Fruit fly (Drosophila melanogaster) whole organism, embryonic: Measurements from ENCODE around the gene Coq7.
A peak's percentile ranks its signal among the peaks of the same experiment; 100 is the strongest.

Source experiments
- Atf3 ChIP-seq: fragments of 200-800 bp; sonication (Bioruptor generic); optimal IDR thresholded peaks from 3 replicates; lab custom pipeline; 2016; ENCODE audit warnings: missing biosample characterization, missing genetic modification characterization
- CG10209 ChIP-seq: fragments of 200-800 bp; sonication (Bioruptor generic); optimal IDR thresholded peaks from 3 replicates; lab custom pipeline; 2017; ENCODE audit warnings: missing biosample characterization, mild to moderate bottlenecking, missing genetic modification characterization, missing genetic modification reagents
- CG10267 ChIP-seq: fragments of 200-800 bp; sonication (Bioruptor generic); optimal IDR thresholded peaks from 2 replicates; lab custom pipeline; 2018; ENCODE audit warnings: missing biosample characterization, mild to moderate bottlenecking, missing genetic modification characterization, moderate library complexity
- CG10979 ChIP-seq: fragments of 200-800 bp; sonication (Bioruptor generic); optimal IDR thresholded peaks from 2 replicates; lab custom pipeline; 2018; ENCODE audit warnings: missing biosample characterization, mild to moderate bottlenecking, missing genetic modification characterization, moderate library complexity
- CG13424 ChIP-seq: fragments of 200-800 bp; sonication (Bioruptor generic); optimal IDR thresholded peaks from 2 replicates; lab custom pipeline; 2019; ENCODE audit warnings: missing biosample characterization, mild to moderate bottlenecking, missing genetic modification characterization, moderate library complexity
- CG16813 ChIP-seq: fragments of 200-800 bp; sonication (Bioruptor generic); IDR thresholded peaks from 3 replicates; pipeline ENCODE4 v1.3.6; 2022; ENCODE audit warnings: missing biosample characterization, missing genetic modification characterization; ENCODE audit not compliant: partially characterized antibody
- CG17829 ChIP-seq: fragments of 200-800 bp; optimal IDR thresholded peaks from 2 replicates; lab custom pipeline; 2019; ENCODE audit warnings: missing biosample characterization, mild to moderate bottlenecking, missing genetic modification characterization, moderate library complexity
- CG31388 ChIP-seq: fragments of 200-800 bp; sonication (Bioruptor generic); optimal IDR thresholded peaks from 2 replicates; lab custom pipeline; 2016; ENCODE audit warnings: missing biosample characterization, missing genetic modification characterization
- CG31441 ChIP-seq: fragments of 200-800 bp; sonication (Bioruptor generic); IDR thresholded peaks from 2 replicates; pipeline ENCODE4 v1.3.6; 2022; ENCODE audit warnings: missing biosample characterization, missing genetic modification characterization
- CG33213 ChIP-seq: fragments of 200-800 bp; sonication (Bioruptor generic); optimal IDR thresholded peaks from 3 replicates; lab custom pipeline; 2016; ENCODE audit warnings: missing biosample characterization, missing genetic modification characterization
- CG3995 ChIP-seq: fragments of 200-800 bp; sonication (Bioruptor generic); optimal IDR thresholded peaks from 3 replicates; lab custom pipeline; 2016; ENCODE audit warnings: missing biosample characterization, missing genetic modification characterization
- CG4360 ChIP-seq: fragments of 200-800 bp; sonication (Bioruptor generic); IDR thresholded peaks from 2 replicates; pipeline ENCODE4 v1.3.6; 2022; ENCODE audit warnings: missing biosample characterization, missing genetic modification characterization
- CG43689 ChIP-seq: fragments of 200-800 bp; sonication (Bioruptor generic); IDR thresholded peaks from 2 replicates; pipeline ENCODE4 v1.3.6; 2022; ENCODE audit warnings: missing biosample characterization, missing genetic modification characterization
- CG4730 ChIP-seq: fragments of 200-800 bp; sonication (Bioruptor generic); IDR thresholded peaks from 2 replicates; pipeline ENCODE4 v1.3.6; 2022; ENCODE audit warnings: missing biosample characterization, missing genetic modification characterization
- CG6254 ChIP-seq: fragments of 200-800 bp; sonication (Bioruptor generic); optimal IDR thresholded peaks from 3 replicates; lab custom pipeline; 2017; ENCODE audit warnings: mild to moderate bottlenecking, missing biosample characterization, missing genetic modification reagents, missing genetic modification characterization
- CG6854 ChIP-seq: fragments of 200-800 bp; sonication (Bioruptor generic); optimal IDR thresholded peaks from 3 replicates; lab custom pipeline; 2017; ENCODE audit warnings: missing biosample characterization, mild to moderate bottlenecking, missing genetic modification characterization
- CG7963 ChIP-seq: fragments of 200-800 bp; sonication (Bioruptor generic); IDR thresholded peaks from 3 replicates; pipeline ENCODE4 v1.3.6; 2022; ENCODE audit warnings: missing biosample characterization, missing genetic modification characterization; ENCODE audit not compliant: partially characterized antibody
- CG8290 ChIP-seq, 3 experiments: fragments of 200-800 bp; sonication (Bioruptor generic); optimal IDR thresholded peaks; 2 replicates each; lab custom pipeline; 2016 to 2019; ENCODE audit warnings: missing biosample characterization in 3 of 3, missing genetic modification characterization in 3 of 3, mild to moderate bottlenecking in 2 of 3, moderate library complexity in 1 of 3
- Dbx ChIP-seq: fragments of 200-800 bp; sonication (Bioruptor generic); IDR thresholded peaks from 3 replicates; pipeline ENCODE4 v1.3.6; 2022; ENCODE audit warnings: missing biosample characterization, missing genetic modification characterization
- Deaf1 ChIP-seq: fragments of 200-800 bp; optimal IDR thresholded peaks from 3 replicates; lab custom pipeline; 2019; ENCODE audit warnings: missing biosample characterization, mild to moderate bottlenecking, missing genetic modification characterization, moderate library complexity
- Dref ChIP-seq: fragments of 200-800 bp; sonication (Bioruptor generic); IDR thresholded peaks from 2 replicates; pipeline ENCODE4 v1.3.6; 2022; ENCODE audit warnings: missing biosample characterization, missing genetic modification characterization
- E2f1 ChIP-seq: fragments of 200-800 bp; sonication (Bioruptor generic); IDR thresholded peaks from 2 replicates; pipeline ENCODE4 v1.3.6; 2022; ENCODE audit warnings: missing biosample characterization, missing genetic modification characterization
- Fer2 ChIP-seq: fragments of 200-800 bp; sonication (Bioruptor generic); optimal IDR thresholded peaks from 2 replicates; lab custom pipeline; 2018; ENCODE audit warnings: missing biosample characterization, mild to moderate bottlenecking, missing genetic modification characterization, moderate library complexity
- HHEX ChIP-seq: fragments of 200-800 bp; sonication (Bioruptor generic); optimal IDR thresholded peaks from 3 replicates; lab custom pipeline; 2017; ENCODE audit warnings: missing biosample characterization, mild to moderate bottlenecking, missing genetic modification characterization, missing genetic modification reagents
- Hr51 ChIP-seq, 2 experiments: fragments of 200-800 bp; sonication (Bioruptor generic); optimal IDR thresholded peaks; 2 replicates in 1 of 2; 3 replicates in 1 of 2; lab custom pipeline; 2016 to 2018; ENCODE audit warnings: missing biosample characterization in 2 of 2, missing genetic modification characterization in 2 of 2, mild to moderate bottlenecking in 1 of 2, moderate library complexity in 1 of 2
- Lhr ChIP-seq: fragments of 200-800 bp; sonication (Bioruptor generic); optimal IDR thresholded peaks from 3 replicates; lab custom pipeline; 2017; ENCODE audit warnings: mild to moderate bottlenecking, missing biosample characterization, missing genetic modification reagents, missing genetic modification characterization
- Lim3 ChIP-seq: fragments of 200-800 bp; sonication (Bioruptor generic); IDR thresholded peaks from 2 replicates; pipeline ENCODE4 v1.3.6; 2022; ENCODE audit warnings: missing biosample characterization, missing genetic modification characterization
- Med ChIP-seq: fragments of 200-800 bp; sonication (Bioruptor generic); peaks from one replicate; lab custom pipeline; 2016; ENCODE audit warnings: missing biosample characterization, missing genetic modification characterization, mild to moderate bottlenecking, inconsistent platforms, moderate library complexity
- Meics ChIP-seq: fragments of 200-800 bp; sonication (Bioruptor generic); optimal IDR thresholded peaks from 2 replicates; lab custom pipeline; 2017; ENCODE audit warnings: missing biosample characterization, mild to moderate bottlenecking, missing genetic modification characterization
- Myb ChIP-seq: fragments of 200-800 bp; sonication (Bioruptor generic); optimal IDR thresholded peaks from 2 replicates; lab custom pipeline; 2016; ENCODE audit warnings: missing biosample characterization, missing genetic modification characterization
- Ptx1 ChIP-seq: fragments of 200-800 bp; sonication (Bioruptor generic); IDR thresholded peaks from 2 replicates; pipeline ENCODE4 v1.3.6; 2022; ENCODE audit warnings: missing biosample characterization, missing genetic modification characterization
- Rfx ChIP-seq: fragments of 200-800 bp; sonication (Bioruptor generic); IDR thresholded peaks from 2 replicates; pipeline ENCODE4 v1.3.6; 2022; ENCODE audit warnings: missing biosample characterization, missing genetic modification characterization
- ash1 ChIP-seq: fragments of 200-800 bp; sonication (Bioruptor generic); optimal IDR thresholded peaks from 2 replicates; lab custom pipeline; 2018; ENCODE audit warnings: missing biosample characterization, mild to moderate bottlenecking, missing genetic modification characterization
- bigmax ChIP-seq: fragments of 200-800 bp; sonication (Bioruptor generic); optimal IDR thresholded peaks from 2 replicates; lab custom pipeline; 2018; ENCODE audit warnings: missing biosample characterization, mild to moderate bottlenecking, missing genetic modification characterization
- bsh ChIP-seq, 2 experiments: fragments of 200-800 bp; sonication (Bioruptor generic); optimal IDR thresholded peaks; 2 replicates each; lab custom pipeline; 2017 to 2018; ENCODE audit warnings: mild to moderate bottlenecking in 2 of 2, missing biosample characterization in 2 of 2, missing genetic modification characterization in 2 of 2, moderate library complexity in 1 of 2
- caup ChIP-seq: fragments of 200-800 bp; sonication (Bioruptor generic); optimal IDR thresholded peaks from 3 replicates; lab custom pipeline; 2017; ENCODE audit warnings: missing biosample characterization, mild to moderate bottlenecking, missing genetic modification characterization, moderate library complexity; ENCODE audit not compliant: severe bottlenecking
- gcm2 ChIP-seq: fragments of 200-800 bp; sonication (Bioruptor generic); optimal IDR thresholded peaks from 2 replicates; lab custom pipeline; 2016; ENCODE audit warnings: missing biosample characterization, missing genetic modification characterization
- jumu ChIP-seq: fragments of 200-800 bp; sonication (Bioruptor generic); optimal IDR thresholded peaks from 3 replicates; lab custom pipeline; 2016; ENCODE audit warnings: missing biosample characterization, missing genetic modification characterization
- kni ChIP-seq: fragments of 200-800 bp; sonication (Bioruptor generic); optimal IDR thresholded peaks from 3 replicates; lab custom pipeline; 2017; ENCODE audit warnings: mild to moderate bottlenecking, missing biosample characterization, missing genetic modification reagents, missing genetic modification characterization
- lab ChIP-seq: fragments of 200-800 bp; sonication (Bioruptor generic); optimal IDR thresholded peaks from 3 replicates; lab custom pipeline; 2017; ENCODE audit warnings: missing biosample characterization, missing genetic modification characterization, mild to moderate bottlenecking, moderate library complexity, missing genetic modification reagents
- lmd ChIP-seq: fragments of 200-800 bp; sonication (Bioruptor generic); IDR thresholded peaks from 2 replicates; pipeline ENCODE4 v1.3.6; 2022; ENCODE audit warnings: missing biosample characterization, missing genetic modification characterization
- lov ChIP-seq, 2 experiments: fragments of 200-800 bp in 1 of 2; fragments of >200 bp in 1 of 2; sonication (Bioruptor generic) in 1 of 2; IDR thresholded peaks in 1 of 2; optimal IDR thresholded peaks in 1 of 2; 2 replicates in 1 of 2; 3 replicates in 1 of 2; pipeline versions ENCODE4 v1.3.6 to Lab custom; 2017 to 2022; ENCODE audit warnings: missing biosample characterization in 1 of 2, missing genetic modification characterization in 1 of 2
- slou ChIP-seq: fragments of 200-800 bp; sonication (Bioruptor generic); optimal IDR thresholded peaks from 3 replicates; lab custom pipeline; 2016; ENCODE audit warnings: missing biosample characterization, missing genetic modification characterization
- sr ChIP-seq: fragments of 200-800 bp; sonication (Bioruptor generic); IDR thresholded peaks from 3 replicates; pipeline ENCODE4 v1.3.6; 2022; ENCODE audit warnings: missing biosample characterization, missing genetic modification characterization
- stc ChIP-seq: fragments of 200-800 bp; sonication (Bioruptor generic); IDR thresholded peaks from 2 replicates; pipeline ENCODE4 v1.3.6; 2022; ENCODE audit warnings: missing biosample characterization, missing genetic modification characterization
- tgo ChIP-seq: fragments of 200-800 bp; sonication (Bioruptor generic); IDR thresholded peaks from 3 replicates; pipeline ENCODE4 v1.3.6; 2022; ENCODE audit warnings: missing biosample characterization, missing genetic modification characterization
- tna ChIP-seq: fragments of 200-800 bp; sonication (Bioruptor generic); IDR thresholded peaks from 2 replicates; pipeline ENCODE4 v1.3.6; 2022; ENCODE audit warnings: missing biosample characterization, missing genetic modification characterization; ENCODE audit not compliant: partially characterized antibody
- wdn ChIP-seq: fragments of 200-800 bp; sonication (Bioruptor generic); IDR thresholded peaks from 2 replicates; pipeline ENCODE4 v1.3.6; 2022; ENCODE audit warnings: missing biosample characterization, missing genetic modification characterization

Gene Coq7

DNA sequence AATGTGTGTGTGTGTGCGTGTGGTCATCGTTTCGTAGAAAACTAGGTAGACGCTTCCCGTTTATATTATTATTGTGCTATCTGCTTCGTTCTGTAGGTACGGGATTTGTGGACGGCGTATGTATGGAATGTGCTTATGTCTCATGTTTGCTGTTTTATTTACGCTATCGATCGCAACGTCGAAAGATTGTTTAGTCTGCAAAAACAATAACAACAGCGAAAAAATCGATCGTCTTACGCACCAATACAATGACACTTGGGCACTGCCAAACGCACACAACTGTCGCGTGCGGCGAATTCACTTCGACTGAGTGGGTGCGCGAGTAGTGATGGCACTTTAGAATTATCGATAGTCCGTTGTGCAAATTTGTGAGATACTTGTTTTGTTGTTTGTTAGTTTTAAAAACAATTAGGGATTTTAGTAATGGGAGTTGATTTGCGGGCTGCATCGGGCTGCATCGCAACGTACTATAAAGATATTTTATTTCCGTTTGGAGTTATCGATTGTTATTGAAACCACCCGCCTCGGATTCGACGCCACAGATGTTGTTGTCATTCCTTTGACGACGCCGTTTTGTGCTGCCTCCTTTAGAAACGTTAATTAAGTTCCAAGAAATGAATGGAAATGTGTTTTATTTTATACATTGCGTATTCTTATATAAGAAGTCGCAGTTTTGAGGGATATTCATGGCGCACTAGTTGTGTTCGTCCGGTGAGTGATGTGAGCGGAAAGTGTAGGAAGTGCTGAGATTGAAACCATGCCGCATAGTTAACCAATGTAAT is 11.7 kb upstream of the Coq7 start (continued):
- TF ChIP-seq Rfx (GFP tag; lab: Robert Waterston, UW) (peak; percentile 25; the same call in 1 of the 2 replicates), stc (GFP tag; lab: Robert Waterston, UW) (no peak), CG16813 (peak; percentile 67), slou (GFP tag; lab: Kevin White, UChicago) (no peak), CG4360 (GFP tag; lab: Robert Waterston, UW) (peak; percentile 57; the same call in 1 of the 2 replicates), CG10979 (tag; lab: Kevin White, UChicago) (no peak), caup (no peak), Meics (GFP tag; lab: Kevin White, UChicago) (no peak), tna (GFP tag; lab: Robert Waterston, UW) (peak; percentile 43; the same call in 1 of the 2 replicates), Dref (peak; percentile 61), Hr51 (GFP tag; optimal IDR thresholded peaks at IDR 0.05; lab: Kevin White, UChicago) (no peak), jumu (GFP tag; lab: Kevin White, UChicago) (peak; percentile 8), bigmax (GFP tag; lab: Kevin White, UChicago) (no peak), CG6854 (GFP tag; lab: Kevin White, UChicago) (no peak), lmd (GFP tag; lab: Robert Waterston, UW) (no peak), Deaf1 (no peak), E2f1 (GFP tag; lab: Robert Waterston, UW) (no peak), CG10267 (tag; lab: Kevin White, UChicago) (no peak), CG33213 (GFP tag; lab: Kevin White, UChicago) (peak; percentile 68), CG17829 (tag; lab: Kevin White, UChicago) (peak; percentile 45), wdn (GFP tag; lab: Robert Waterston, UW) (no peak), CG7963 (GFP tag; lab: Robert Waterston, UW) (peak; percentile 54; the same call in 1 of the 3 replicates), Med (peak; percentile 78), ash1 (GFP tag; lab: Kevin White, UChicago) (no peak), bsh (GFP tag; optimal IDR thresholded peaks at IDR 0.05; lab: Kevin White, UChicago) (no peak), lab (GFP tag; lab: Kevin White, UChicago) (no peak), Ptx1 (no peak), CG31441 (no peak), HHEX (peak; percentile 41), Lim3 (GFP tag; lab: Robert Waterston, UW) (no peak), gcm2 (GFP tag; lab: Kevin White, UChicago) (no peak), CG13424 (tag; lab: Kevin White, UChicago) (no peak), sr (GFP tag; lab: Robert Waterston, UW) (0 out of 3 replicates have a peak, but pooled peaks have one; percentile 56), kni (GFP tag; lab: Kevin White, UChicago) (no peak), CG3995 (GFP tag; lab: Kevin White, UChicago) (peak; percentile 3), CG4730 (no peak), tgo (GFP tag; lab: Robert Waterston, UW) (no peak), CG10209 (GFP tag; lab: Kevin White, UChicago) (no peak), Fer2 (tag; lab: Kevin White, UChicago) (no peak), Atf3 (GFP tag; lab: Kevin White, UChicago) (no peak), CG43689 (GFP tag; lab: Robert Waterston, UW) (no peak), CG6254 (no peak), Myb (GFP tag; lab: Kevin White, UChicago) (no peak), CG8290 (GFP tag; optimal IDR thresholded peaks at IDR 0.05; lab: Kevin White, UChicago) (peak; percentile 16), CG8290 (tag; optimal IDR thresholded peaks at IDR 0.05; lab: Kevin White, UChicago) (peak in 1 of 2 experiments; percentile 62), Dbx (no peak), CG31388 (GFP tag; lab: Kevin White, UChicago) (no peak), lov (optimal IDR thresholded peaks at IDR 0.05; lab: Kevin White, UChicago) (no peak), lov (GFP tag; IDR thresholded peaks at IDR 0.05; lab: Robert Waterston, UW) (no peak), Lhr (GFP tag; lab: Kevin White, UChicago) (peak; percentile 38)
